Fruit fly (Drosophila melanogaster) whole organism, wandering third instar larva: Measurements from ENCODE around the gene CG46448.

Source experiments
- Dfd ChIP-seq: fragments of >200 bp; optimal IDR thresholded peaks from 2 replicates; lab custom pipeline; 2017; ENCODE audit warnings: missing biosample characterization, missing genetic modification characterization
- Dif ChIP-seq: fragments of 200-275, 200-300 bp; sonication (Bioruptor generic); optimal IDR thresholded peaks from 2 replicates; lab custom pipeline; 2018; ENCODE audit warnings: missing biosample characterization, missing genetic modification characterization; ENCODE audit not compliant: partially characterized antibody
- Myc ChIP-seq: fragments of >200 bp; optimal IDR thresholded peaks from 2 replicates; lab custom pipeline; 2017
- OdsH ChIP-seq: fragments of 200-800 bp; sonication (Bioruptor generic); optimal IDR thresholded peaks from 2 replicates; lab custom pipeline; 2016; ENCODE audit warnings: missing biosample characterization, mild to moderate bottlenecking, missing genetic modification characterization
- Sp1 ChIP-seq: fragments of 200-800 bp; sonication (Bioruptor generic); optimal IDR thresholded peaks from 3 replicates; lab custom pipeline; 2019; ENCODE audit warnings: missing biosample characterization, mild to moderate bottlenecking, missing genetic modification characterization, moderate library complexity
- fru ChIP-seq: fragments of 200-800 bp; sonication (Bioruptor generic); optimal IDR thresholded peaks from 3 replicates; lab custom pipeline; 2016; ENCODE audit warnings: missing biosample characterization, mild to moderate bottlenecking, missing genetic modification characterization
- h ChIP-seq: fragments of 200-800 bp; sonication (Bioruptor generic); optimal IDR thresholded peaks from 3 replicates; lab custom pipeline; 2016; ENCODE audit warnings: missing biosample characterization, mild to moderate bottlenecking, missing genetic modification characterization
- pan ChIP-seq: fragments of >200 bp; optimal IDR thresholded peaks from 2 replicates; lab custom pipeline; 2017
- usp ChIP-seq: fragments of >200 bp; optimal IDR thresholded peaks from 2 replicates; lab custom pipeline; 2017; ENCODE audit warnings: missing biosample characterization, missing genetic modification characterization
- woc ChIP-seq: sonication (Bioruptor generic); optimal IDR thresholded peaks from 2 replicates; lab custom pipeline; 2016; ENCODE audit warnings: missing biosample characterization, mild to moderate bottlenecking, missing genetic modification characterization

DNA sequence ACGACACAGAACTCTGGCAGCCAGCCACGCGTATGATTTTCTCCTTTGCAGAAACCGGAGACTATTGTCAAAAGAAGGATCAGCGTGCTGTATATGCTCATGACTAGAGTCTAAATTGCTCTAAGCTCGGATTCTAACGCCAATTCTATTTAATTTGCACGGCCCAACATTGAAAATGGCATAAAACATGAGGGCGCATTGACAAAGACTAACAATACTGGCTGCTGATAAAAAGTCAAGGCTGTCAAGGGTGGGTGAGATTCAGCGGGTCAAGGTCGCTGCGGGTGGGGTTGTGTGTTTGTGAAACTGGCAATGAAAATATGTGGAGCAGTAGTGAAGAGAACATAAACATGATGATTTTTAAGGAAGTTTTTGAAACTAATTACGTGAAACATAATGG, 26.4 kb downstream of the CG46448 start, which contains the start of gene CG34448:
- no peak for TF ChIP-seq Dif
- TF ChIP-seq OdsH = no peak
- TF ChIP-seq Dfd (GFP tag; lab: Kevin White, UChicago) = no peak
- no peak for TF ChIP-seq usp (GFP tag; lab: Kevin White, UChicago)
- no peak for TF ChIP-seq fru (GFP tag; lab: Kevin White, UChicago)
- no peak for TF ChIP-seq Sp1
- TF ChIP-seq pan (lab: Kevin White, UChicago) = no peak
- no peak for TF ChIP-seq woc (GFP tag; lab: Kevin White, UChicago)
- TF ChIP-seq h (GFP tag; lab: Kevin White, UChicago) = no peak
- TF ChIP-seq Myc = no peak
